Worm (Caenorhabditis elegans) whole organism, midembryonic: ENCODE data around the gene Y48E1B.8.

ENCODE experiments used
- cog-1 ChIP-seq: sonication (generic microtip); optimal IDR thresholded peaks from 2 replicates; lab custom pipeline; 2016; ENCODE audit warnings: missing genetic modification characterization, missing compliant biosample characterization
- flt-1 ChIP-seq: fragments of 200-800 bp; sonication (Bioruptor generic); IDR thresholded peaks from 2 replicates; pipeline ENCODE4 v1.3.6; 2022; ENCODE audit warnings: missing genetic modification characterization, missing compliant biosample characterization
- klf-2 ChIP-seq: fragments of 200-800 bp; sonication (Bioruptor generic); conservative IDR thresholded peaks from 2 replicates; pipeline ENCODE4 v1.3.6; 2022; ENCODE audit warnings: missing genetic modification reagents, missing genetic modification characterization, missing compliant biosample characterization
- med-1 ChIP-seq: sonication (generic microtip); optimal IDR thresholded peaks from 2 replicates; lab custom pipeline; 2017; ENCODE audit warnings: missing genetic modification characterization, mild to moderate bottlenecking, missing compliant biosample characterization, antibody characterized with exemption, missing genetic modification reagents; ENCODE audit not compliant: insufficient read depth
- ref-1 ChIP-seq: fragments of 200-800 bp; sonication (Bioruptor generic); conservative IDR thresholded peaks from 2 replicates; pipeline ENCODE4 v1.3.6; 2022; ENCODE audit warnings: missing genetic modification reagents, missing genetic modification characterization, missing compliant biosample characterization
- tab-1 ChIP-seq: fragments of 200-800 bp; sonication (Bioruptor generic); IDR thresholded peaks from 2 replicates; pipeline ENCODE4 v1.3.6; 2022; ENCODE audit warnings: missing genetic modification characterization, missing compliant biosample characterization
- ztf-23 ChIP-seq: fragments of 200-800 bp; sonication (Bioruptor generic); IDR thresholded peaks from 2 replicates; pipeline ENCODE4 v1.3.6; 2022; ENCODE audit warnings: missing genetic modification reagents, missing genetic modification characterization, missing compliant biosample characterization
- ztf-29 ChIP-seq: fragments of 200-800 bp; sonication (Bioruptor generic); IDR thresholded peaks from 2 replicates; pipeline ENCODE4 v1.3.6; 2022; ENCODE audit warnings: missing genetic modification reagents, missing genetic modification characterization, missing compliant biosample characterization

ce11 chrII:13595279-13595678 lies 9.8 kb downstream of the Y48E1B.8 start:
- TF ChIP-seq ztf-29 (GFP tag; lab: Robert Waterston, UW) (no peak), ztf-23 (GFP tag; lab: Robert Waterston, UW) (no peak), flt-1 (GFP tag; lab: Robert Waterston, UW) (no peak), tab-1 (no peak), klf-2 (GFP tag; lab: Robert Waterston, UW) (no peak), cog-1 (tag; lab: Kevin White, UChicago) (no peak), ref-1 (GFP tag; lab: Robert Waterston, UW) (no peak), med-1 (GFP tag; lab: Kevin White, UChicago) (no peak)
